Fruit fly (Drosophila melanogaster): ENCODE data around the gene CG14142.

- no peak for TF ChIP-seq Mio (GFP tag; optimal IDR thresholded peaks at IDR 0.05)
- TF ChIP-seq psq (GFP tag; optimal IDR thresholded peaks at IDR 0.05) = no peak
- no peak for TF ChIP-seq h (GFP tag; optimal IDR thresholded peaks at IDR 0.05)
- TF ChIP-seq foxo (GFP tag; optimal IDR thresholded peaks at IDR 0.05) = no peak
- no peak for TF ChIP-seq N (GFP tag; optimal IDR thresholded peaks at IDR 0.05)
- no peak for TF ChIP-seq Dif (GFP tag; optimal IDR thresholded peaks at IDR 0.05; ENCODE audit: partially characterized antibody)
- TF ChIP-seq lola (GFP tag; optimal IDR thresholded peaks at IDR 0.05) = no peak
- TF ChIP-seq sv (GFP tag; optimal IDR thresholded peaks at IDR 0.05) = no peak
- no peak for TF ChIP-seq Abd-B (GFP tag; optimal IDR thresholded peaks at IDR 0.05)
- TF ChIP-seq dmrt93B (GFP tag; optimal IDR thresholded peaks at IDR 0.05) = no peak
Observed at dm6 chr3L:11150735-11151287, 22.5 kb upstream of the CG14142 start, which contains the start of gene CG6216.
